Fruit fly (Drosophila melanogaster): ENCODE results near the gene Gr93a.

DNA sequence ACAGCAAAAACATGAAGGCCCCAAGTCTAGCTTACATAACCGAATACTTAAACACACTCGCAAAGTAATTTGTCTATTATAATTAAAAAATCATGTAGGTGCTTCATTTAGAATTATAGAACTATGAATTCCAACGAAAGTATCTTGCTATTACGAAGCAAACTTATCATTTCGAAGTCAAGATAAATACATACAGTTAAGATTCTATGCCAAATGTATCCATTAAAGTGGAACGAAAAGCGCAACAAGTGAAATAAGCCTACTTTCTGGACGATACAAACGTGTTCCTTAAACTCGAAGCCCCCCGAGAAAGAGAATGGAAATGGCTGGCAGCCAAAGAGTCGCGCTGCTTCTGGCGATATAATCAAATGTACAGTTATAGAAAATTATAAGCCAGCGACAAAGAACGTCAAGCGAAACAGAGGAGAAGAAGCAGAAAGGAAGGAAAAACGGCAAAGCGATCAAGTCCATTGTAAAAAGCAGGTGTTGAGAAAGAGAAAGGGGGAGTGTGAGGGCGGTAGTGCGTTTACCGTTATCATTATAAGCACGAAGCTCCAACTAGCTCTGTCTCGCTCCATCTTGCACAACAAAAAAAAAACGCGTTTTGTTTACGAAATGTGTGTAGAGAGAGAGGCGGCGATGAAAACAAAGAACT is 20.4 kb downstream of the Gr93a start:
- TF ChIP-seq Dll (optimal IDR thresholded peaks at IDR 0.05) (no peak), EcR (GFP tag; optimal IDR thresholded peaks at IDR 0.05) (no peak), psq (optimal IDR thresholded peaks at IDR 0.05) (no peak), pan (optimal IDR thresholded peaks at IDR 0.05) (no peak)

All from whole organism.